Fruit fly (Drosophila melanogaster) whole organism, embryonic: ENCODE results near the gene tws.

Source experiments
- Abd-B ChIP-seq: fragments of 200-800 bp; sonication (Bioruptor generic); optimal IDR thresholded peaks from 2 replicates; lab custom pipeline; 2018; ENCODE audit warnings: missing biosample characterization, mild to moderate bottlenecking, missing genetic modification characterization, moderate library complexity
- Aef1 ChIP-seq: fragments of 200-800 bp; sonication (Bioruptor generic); IDR thresholded peaks from 3 replicates; pipeline ENCODE4 v1.3.6; 2022; ENCODE audit warnings: missing biosample characterization, missing genetic modification characterization
- C15 ChIP-seq: fragments of 200-800 bp; sonication (Bioruptor generic); IDR thresholded peaks from 3 replicates; pipeline ENCODE4 v1.3.6; 2022; ENCODE audit warnings: missing biosample characterization, missing genetic modification characterization
- CG10959 ChIP-seq: fragments of 200-800 bp; sonication (Bioruptor generic); IDR thresholded peaks from 2 replicates; pipeline ENCODE4 v1.3.6; 2022; ENCODE audit warnings: missing biosample characterization, missing genetic modification characterization
- CG11093 ChIP-seq: fragments of 200-800 bp; sonication (Bioruptor generic); IDR thresholded peaks from 3 replicates; pipeline ENCODE4 v1.3.6; 2022; ENCODE audit warnings: missing biosample characterization, missing genetic modification characterization
- CG12219 ChIP-seq: fragments of 200-800 bp; sonication (Bioruptor generic); optimal IDR thresholded peaks from 3 replicates; lab custom pipeline; 2018; ENCODE audit warnings: missing biosample characterization, mild to moderate bottlenecking, missing genetic modification characterization
- CG13894 ChIP-seq: fragments of 200-800 bp; sonication (Bioruptor generic); optimal IDR thresholded peaks from 3 replicates; lab custom pipeline; 2018; ENCODE audit warnings: missing biosample characterization, mild to moderate bottlenecking, missing genetic modification characterization, moderate library complexity
- CG14050 ChIP-seq: fragments of 200-800 bp; sonication (Bioruptor generic); IDR thresholded peaks from 3 replicates; pipeline ENCODE4 v1.3.6; 2022; ENCODE audit warnings: missing biosample characterization, missing genetic modification characterization
- CG14667 ChIP-seq: fragments of 200-800 bp; sonication (Bioruptor generic); IDR thresholded peaks from 2 replicates; pipeline ENCODE4 v1.3.6; 2022; ENCODE audit warnings: missing biosample characterization, missing genetic modification characterization
- CG16779 ChIP-seq: fragments of 200-800 bp; sonication (Bioruptor generic); IDR thresholded peaks from 2 replicates; pipeline ENCODE4 v1.3.6; 2022; ENCODE audit warnings: missing biosample characterization, missing genetic modification characterization
- CG17359 ChIP-seq: fragments of 200-800 bp; sonication (Bioruptor generic); optimal IDR thresholded peaks from 3 replicates; lab custom pipeline; 2018; ENCODE audit warnings: missing biosample characterization, mild to moderate bottlenecking, missing genetic modification characterization, moderate library complexity
- CG17912 ChIP-seq: fragments of 200-800 bp; sonication (Bioruptor generic); optimal IDR thresholded peaks from 2 replicates; lab custom pipeline; 2018; ENCODE audit warnings: missing biosample characterization, mild to moderate bottlenecking, missing genetic modification characterization
- CG18619 ChIP-seq: fragments of 200-800 bp; sonication (Bioruptor generic); optimal IDR thresholded peaks from 3 replicates; lab custom pipeline; 2017; ENCODE audit warnings: missing biosample characterization, mild to moderate bottlenecking, missing genetic modification characterization
- CG18764 ChIP-seq: fragments of 200-800 bp; sonication (Bioruptor generic); optimal IDR thresholded peaks from 3 replicates; lab custom pipeline; 2016; ENCODE audit warnings: missing biosample characterization, missing genetic modification characterization
- CG2712 ChIP-seq: fragments of 200-800 bp; optimal IDR thresholded peaks from 3 replicates; lab custom pipeline; 2019; ENCODE audit warnings: missing biosample characterization, mild to moderate bottlenecking, missing genetic modification characterization, moderate library complexity
- CG34422 ChIP-seq: fragments of 200-800 bp; sonication (Bioruptor generic); IDR thresholded peaks from 3 replicates; pipeline ENCODE4 v1.3.6; 2022; ENCODE audit warnings: missing biosample characterization, missing genetic modification characterization
- CG6175 ChIP-seq: fragments of 200-800 bp; sonication (Bioruptor generic); IDR thresholded peaks from 3 replicates; pipeline ENCODE4 v1.3.6; 2022; ENCODE audit warnings: missing biosample characterization, missing genetic modification characterization
- CG6654 ChIP-seq: fragments of 200-800 bp; sonication (Bioruptor generic); optimal IDR thresholded peaks from 2 replicates; lab custom pipeline; 2017; ENCODE audit warnings: missing biosample characterization, mild to moderate bottlenecking, missing genetic modification characterization
- CG7745 ChIP-seq: fragments of 200-800 bp; sonication (Bioruptor generic); optimal IDR thresholded peaks from 2 replicates; lab custom pipeline; 2018; ENCODE audit warnings: missing biosample characterization, mild to moderate bottlenecking, missing genetic modification characterization, moderate library complexity
- CG8089 ChIP-seq: fragments of 200-800 bp; sonication (Bioruptor generic); optimal IDR thresholded peaks from 3 replicates; lab custom pipeline; 2016; ENCODE audit warnings: missing biosample characterization, missing genetic modification characterization
- CoRest ChIP-seq: fragments of 200-800 bp; sonication (Bioruptor generic); optimal IDR thresholded peaks from 3 replicates; lab custom pipeline; 2018; ENCODE audit warnings: missing biosample characterization, mild to moderate bottlenecking, missing genetic modification characterization, moderate library complexity
- Dad ChIP-seq: fragments of 200-800 bp; sonication (Bioruptor generic); optimal IDR thresholded peaks from 3 replicates; lab custom pipeline; 2016; ENCODE audit warnings: missing biosample characterization, missing genetic modification characterization
- Dfd ChIP-seq, 2 experiments: fragments of >200 bp; optimal IDR thresholded peaks; 2 replicates each; lab custom pipeline; 2017; ENCODE audit warnings: missing biosample characterization in 2 of 2, missing genetic modification characterization in 2 of 2
- Doc2 ChIP-seq: fragments of 200-800 bp; sonication (Bioruptor generic); IDR thresholded peaks from 2 replicates; pipeline ENCODE4 v1.3.6; 2022; ENCODE audit warnings: missing biosample characterization, missing genetic modification characterization
- Elba2 ChIP-seq: fragments of 200-800 bp; sonication (Bioruptor generic); optimal IDR thresholded peaks from 3 replicates; lab custom pipeline; 2016; ENCODE audit warnings: missing biosample characterization, missing genetic modification characterization
- HLH3B ChIP-seq: fragments of 200-800 bp; sonication (Bioruptor generic); IDR thresholded peaks from 2 replicates; pipeline ENCODE4 v1.3.6; 2022; ENCODE audit warnings: missing biosample characterization, missing genetic modification characterization
- Lpt ChIP-seq: fragments of >200 bp; optimal IDR thresholded peaks from 2 replicates; lab custom pipeline; 2018; ENCODE audit warnings: missing biosample characterization, missing genetic modification characterization
- MBD-R2 ChIP-seq: fragments of 200-800 bp; sonication (Bioruptor generic); IDR thresholded peaks from 2 replicates; pipeline ENCODE4 v1.3.6; 2022; ENCODE audit warnings: missing biosample characterization, missing genetic modification characterization
- NK7.1 ChIP-seq: fragments of 200-800 bp; sonication (Bioruptor generic); optimal IDR thresholded peaks from 3 replicates; lab custom pipeline; 2016; ENCODE audit warnings: missing biosample characterization, missing genetic modification characterization
- Neu2 ChIP-seq: fragments of 200-800 bp; sonication (Bioruptor generic); optimal IDR thresholded peaks from 3 replicates; lab custom pipeline; 2016; ENCODE audit warnings: missing biosample characterization, missing genetic modification characterization, borderline replicate concordance
- Nf-YA ChIP-seq: fragments of 200-800 bp; sonication (Bioruptor generic); IDR thresholded peaks from 2 replicates; pipeline ENCODE4 v1.3.6; 2022; ENCODE audit warnings: missing biosample characterization, missing genetic modification characterization
- Sox100B ChIP-seq: fragments of 200-800 bp; sonication (Bioruptor generic); optimal IDR thresholded peaks from 3 replicates; lab custom pipeline; 2018; ENCODE audit warnings: missing biosample characterization, mild to moderate bottlenecking, missing genetic modification characterization
- Sox102F ChIP-seq: fragments of 200-800 bp; sonication (Bioruptor generic); optimal IDR thresholded peaks from 2 replicates; lab custom pipeline; 2018; ENCODE audit warnings: missing biosample characterization, mild to moderate bottlenecking, missing genetic modification characterization, moderate library complexity
- Spps ChIP-seq: fragments of 200-800 bp; sonication (Bioruptor generic); optimal IDR thresholded peaks from 2 replicates; lab custom pipeline; 2018; ENCODE audit warnings: missing biosample characterization, mild to moderate bottlenecking, missing genetic modification characterization
- az2 ChIP-seq: fragments of 200-800 bp; sonication (Bioruptor generic); optimal IDR thresholded peaks from 3 replicates; lab custom pipeline; 2016; ENCODE audit warnings: missing biosample characterization, missing genetic modification characterization
- bsh ChIP-seq, 2 experiments: fragments of 200-800 bp; sonication (Bioruptor generic); optimal IDR thresholded peaks; 2 replicates each; lab custom pipeline; 2017 to 2018; ENCODE audit warnings: mild to moderate bottlenecking in 2 of 2, missing biosample characterization in 2 of 2, missing genetic modification characterization in 2 of 2, moderate library complexity in 1 of 2
- cas ChIP-seq: fragments of 200-800 bp; sonication (Bioruptor generic); IDR thresholded peaks from 2 replicates; pipeline ENCODE4 v1.3.6; 2022; ENCODE audit warnings: missing biosample characterization, missing genetic modification characterization
- chinmo ChIP-seq: fragments of 200-800 bp; sonication (Bioruptor generic); IDR thresholded peaks from 4 replicates; pipeline ENCODE4 v1.3.6; 2022; ENCODE audit warnings: missing biosample characterization, missing genetic modification characterization; ENCODE audit not compliant: partially characterized antibody
- danr ChIP-seq: fragments of 200-800 bp; sonication (Bioruptor generic); IDR thresholded peaks from 2 replicates; pipeline ENCODE4 v1.3.6; 2022; ENCODE audit warnings: missing biosample characterization, missing genetic modification characterization
- dmrt99B ChIP-seq: fragments of 200-800 bp; sonication (Bioruptor generic); optimal IDR thresholded peaks from 2 replicates; lab custom pipeline; 2018; ENCODE audit warnings: missing biosample characterization, mild to moderate bottlenecking, missing genetic modification characterization, moderate library complexity
- ewg ChIP-seq: fragments of 200-800 bp; sonication (Bioruptor generic); optimal IDR thresholded peaks from 3 replicates; lab custom pipeline; 2017; ENCODE audit warnings: mild to moderate bottlenecking, missing biosample characterization, missing genetic modification reagents, missing genetic modification characterization
- fd64A ChIP-seq: fragments of 200-800 bp; sonication (Bioruptor generic); optimal IDR thresholded peaks from 3 replicates; lab custom pipeline; 2018; ENCODE audit warnings: missing biosample characterization, mild to moderate bottlenecking, missing genetic modification characterization
- hkb ChIP-seq, 2 experiments: fragments of 200-800 bp in 1 of 2; fragments of >200 bp in 1 of 2; sonication (Bioruptor generic) in 1 of 2; IDR thresholded peaks in 1 of 2; optimal IDR thresholded peaks in 1 of 2; 2 replicates each; pipeline versions ENCODE4 v1.3.6 to Lab custom; 2017 to 2022; ENCODE audit warnings: missing biosample characterization in 1 of 2, missing genetic modification characterization in 1 of 2
- jigr1 ChIP-seq: fragments of 200-800 bp; sonication (Bioruptor generic); IDR thresholded peaks from 3 replicates; pipeline ENCODE4 v1.3.6; 2022; ENCODE audit warnings: missing biosample characterization, missing genetic modification characterization
- lola ChIP-seq, 3 experiments: fragments of >200 bp in 2 of 3; fragments of 200-800 bp in 1 of 3; sonication (Bioruptor generic) in 1 of 3; optimal IDR thresholded peaks; 2 replicates each; lab custom pipeline; 2017 to 2019; ENCODE audit warnings: missing biosample characterization in 3 of 3, missing genetic modification characterization in 3 of 3, mild to moderate bottlenecking in 1 of 3, moderate library complexity in 1 of 3
- odd ChIP-seq: fragments of 200-800 bp; sonication (Bioruptor generic); optimal IDR thresholded peaks from 2 replicates; lab custom pipeline; 2017; ENCODE audit warnings: missing biosample characterization, mild to moderate bottlenecking, missing genetic modification characterization
- sob ChIP-seq: fragments of 200-800 bp; sonication (Bioruptor generic); IDR thresholded peaks from 2 replicates; pipeline ENCODE4 v1.3.6; 2022; ENCODE audit warnings: missing biosample characterization, missing genetic modification characterization
- tgo ChIP-seq: fragments of 200-800 bp; sonication (Bioruptor generic); IDR thresholded peaks from 3 replicates; pipeline ENCODE4 v1.3.6; 2022; ENCODE audit warnings: missing biosample characterization, missing genetic modification characterization
- unc-4 ChIP-seq: fragments of 200-800 bp; sonication (Bioruptor generic); IDR thresholded peaks from 2 replicates; pipeline ENCODE4 v1.3.6; 2022; ENCODE audit warnings: missing biosample characterization, missing genetic modification characterization; ENCODE audit not compliant: partially characterized antibody

Gene tws

DNA sequence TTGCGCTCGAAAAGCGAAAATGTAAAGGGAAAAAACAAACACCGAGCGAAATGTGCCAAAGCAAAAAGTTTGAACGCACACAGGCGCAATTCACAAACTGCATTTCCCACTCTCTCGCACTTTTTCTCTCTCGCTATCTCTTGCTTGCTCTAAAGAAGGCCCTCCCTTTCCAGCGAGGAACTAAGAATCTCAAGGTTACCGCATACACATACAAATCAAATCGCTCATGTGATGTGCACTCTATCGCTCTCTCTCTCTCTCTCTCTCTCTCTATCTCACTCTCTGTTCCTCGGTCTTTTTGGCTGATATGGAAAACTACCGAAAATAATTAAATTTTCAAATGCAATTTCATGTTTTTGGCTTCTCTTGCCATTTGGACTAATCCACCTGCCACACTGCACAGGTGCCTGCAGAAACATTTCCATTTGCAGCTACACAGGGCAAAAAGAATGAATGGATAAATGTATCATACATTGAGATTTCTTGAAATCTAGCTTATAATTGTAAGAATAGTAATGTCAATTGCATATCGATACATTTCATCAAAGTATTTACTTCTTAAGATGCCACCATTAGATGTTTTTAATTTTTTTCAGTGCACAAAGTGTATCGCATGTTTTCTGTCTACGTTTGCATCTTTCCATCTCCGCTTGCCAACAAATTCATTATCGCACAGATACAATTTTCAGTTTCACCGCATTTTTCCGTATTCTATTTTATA lies 60.1 kb downstream of the tws start (continued):
- TF ChIP-seq sob (GFP tag; lab: Robert Waterston, UW) (0 out of 2 replicates have a peak, but pooled peaks have one; percentile 26), Sox100B (GFP tag; lab: Kevin White, UChicago) (no peak), Nf-YA (GFP tag; lab: Robert Waterston, UW) (no peak), CG14050 (GFP tag; lab: Robert Waterston, UW) (no peak), CG17912 (GFP tag; lab: Kevin White, UChicago) (no peak), ewg (GFP tag; lab: Kevin White, UChicago) (peak; percentile 17), CG17359 (peak; percentile 45), chinmo (GFP tag; lab: Robert Waterston, UW) (peak; percentile 72; the same call in 2 of the 4 replicates), fd64A (GFP tag; lab: Kevin White, UChicago) (no peak), CG2712 (tag; lab: Kevin White, UChicago) (peak; percentile 45), Elba2 (GFP tag; lab: Kevin White, UChicago) (no peak), CG34422 (GFP tag; lab: Robert Waterston, UW) (peak; percentile 61; the same call in 2 of the 3 replicates), cas (no peak), CG8089 (GFP tag; lab: Kevin White, UChicago) (no peak), az2 (GFP tag; lab: Kevin White, UChicago) (no peak), CG13894 (tag; lab: Kevin White, UChicago) (no peak), lola (GFP tag; optimal IDR thresholded peaks at IDR 0.05; lab: Kevin White, UChicago) (no peak), Neu2 (GFP tag; lab: Kevin White, UChicago) (peak; percentile 3), Lpt (no peak), Spps (tag; lab: Kevin White, UChicago) (no peak), Dad (GFP tag; lab: Kevin White, UChicago) (no peak), jigr1 (GFP tag; lab: Robert Waterston, UW) (no peak), CG11093 (GFP tag; lab: Robert Waterston, UW) (no peak), MBD-R2 (no peak), CG14667 (GFP tag; lab: Robert Waterston, UW) (no peak), CG18764 (GFP tag; lab: Kevin White, UChicago) (peak; percentile 9), CG7745 (tag; lab: Kevin White, UChicago) (no peak), tgo (GFP tag; lab: Robert Waterston, UW) (peak; percentile 30; the same call in 1 of the 3 replicates), CG6654 (GFP tag; lab: Kevin White, UChicago) (no peak), CG10959 (GFP tag; lab: Robert Waterston, UW) (no peak), CG12219 (GFP tag; lab: Kevin White, UChicago) (peak; percentile 7), NK7.1 (no peak), hkb (optimal IDR thresholded peaks at IDR 0.05; lab: Kevin White, UChicago) (no peak), hkb (GFP tag; IDR thresholded peaks at IDR 0.05; lab: Robert Waterston, UW) (peak; percentile 65), bsh (GFP tag; optimal IDR thresholded peaks at IDR 0.05; lab: Kevin White, UChicago) (peak in 1 of 2 experiments; percentile 50), danr (GFP tag; lab: Robert Waterston, UW) (no peak), Dfd (GFP tag; optimal IDR thresholded peaks at IDR 0.05; lab: Kevin White, UChicago) (no peak), CoRest (tag; lab: Kevin White, UChicago) (no peak), Sox102F (GFP tag; lab: Kevin White, UChicago) (peak; percentile 73), unc-4 (GFP tag; lab: Robert Waterston, UW) (no peak), odd (GFP tag; lab: Kevin White, UChicago) (no peak), Abd-B (peak; percentile 6), dmrt99B (tag; lab: Kevin White, UChicago) (peak; percentile 57), Doc2 (GFP tag; lab: Robert Waterston, UW) (no peak), CG16779 (GFP tag; lab: Robert Waterston, UW) (no peak), CG6175 (no peak), HLH3B (GFP tag; lab: Robert Waterston, UW) (0 out of 2 replicates have a peak, but pooled peaks have one; percentile 40), CG18619 (GFP tag; lab: Kevin White, UChicago) (no peak), C15 (GFP tag; lab: Robert Waterston, UW) (no peak), Aef1 (GFP tag; lab: Robert Waterston, UW) (peak; percentile 26; the same call in 1 of the 3 replicates)
